Worm (Caenorhabditis elegans): Measurements from ENCODE around the gene asb-1.

asb-1 gene

DNA sequence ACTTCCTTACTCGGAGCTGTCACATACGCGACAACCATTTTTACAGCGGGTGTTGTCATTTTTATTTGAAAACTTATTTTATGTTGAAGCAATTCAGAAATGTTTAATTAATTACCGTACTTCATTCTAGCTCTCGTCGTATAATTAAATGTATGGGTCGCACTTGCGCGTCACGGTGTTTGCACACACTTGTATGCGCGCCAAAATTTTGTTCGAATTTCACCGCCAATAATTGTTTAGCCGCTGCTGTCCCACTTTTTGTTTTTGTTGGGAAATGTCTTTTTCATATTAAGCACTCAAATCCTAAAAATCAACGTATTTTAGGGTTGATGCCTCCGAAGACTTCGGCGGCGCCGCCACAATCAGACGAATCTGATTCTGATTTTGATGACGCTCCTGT lies 8.4 kb downstream of the asb-1 start, which contains the start of the genes F35G12.7 and smc-4 (continued):
- peak; percentile 95 for TF ChIP-seq F16B12.6 (tag; optimal IDR thresholded peaks at IDR 0.05)
- TF ChIP-seq swsn-7 (tag; optimal IDR thresholded peaks at IDR 0.05): peak; percentile 64
- peak; percentile 26 for TF ChIP-seq ztf-4 (tag; optimal IDR thresholded peaks at IDR 0.05)
- no peak for TF ChIP-seq lir-3 (tag; optimal IDR thresholded peaks at IDR 0.05; ENCODE audit: poor library complexity)
- no peak for TF ChIP-seq nhr-11 (tag; optimal IDR thresholded peaks at IDR 0.05)
- TF ChIP-seq ceh-82 (tag; optimal IDR thresholded peaks at IDR 0.05): peak in 2 of 3 experiments; percentile 35 to 47
- no peak for TF ChIP-seq tlp-1 (tag; optimal IDR thresholded peaks at IDR 0.05)
- peak; percentile 30 for TF ChIP-seq vab-15 (tag; optimal IDR thresholded peaks at IDR 0.05)
- TF ChIP-seq lin-15B (tag; optimal IDR thresholded peaks at IDR 0.05): peak; percentile 35
- TF ChIP-seq lsy-2 (tag; optimal IDR thresholded peaks at IDR 0.05): peak; percentile 91 to 96
- TF ChIP-seq ceh-8 (GFP tag; optimal IDR thresholded peaks at IDR 0.05): peak; percentile 34
- TF ChIP-seq sup-37 (GFP tag; optimal IDR thresholded peaks at IDR 0.05): no peak
- peak; percentile 72 for TF ChIP-seq nhr-47 (tag; optimal IDR thresholded peaks at IDR 0.05)
- peak; percentile 38 for TF ChIP-seq nhr-90 (tag; optimal IDR thresholded peaks at IDR 0.05; ENCODE audit: poor library complexity)
- TF ChIP-seq fkh-8 (tag; optimal IDR thresholded peaks at IDR 0.05): peak; percentile 26
- peak; percentile 64 for TF ChIP-seq dsc-1 (tag; optimal IDR thresholded peaks at IDR 0.05)
- peak; percentile 4 for TF ChIP-seq lin-13 (GFP tag; optimal IDR thresholded peaks at IDR 0.05)
- TF ChIP-seq unc-86 (tag; optimal IDR thresholded peaks at IDR 0.05): peak; percentile 6
- TF ChIP-seq snu-23 (GFP tag; optimal IDR thresholded peaks at IDR 0.05): peak; percentile 77
- no peak for TF ChIP-seq nhr-237 (tag; optimal IDR thresholded peaks at IDR 0.05)
- no peak for TF ChIP-seq elt-2 (tag; optimal IDR thresholded peaks at IDR 0.05)
- peak in 1 of 2 experiments; percentile 17 for TF ChIP-seq ztf-11 (tag; optimal IDR thresholded peaks at IDR 0.05)
- no peak for TF ChIP-seq ets-5 (GFP tag; IDR thresholded peaks at IDR 0.05)

DNA sequence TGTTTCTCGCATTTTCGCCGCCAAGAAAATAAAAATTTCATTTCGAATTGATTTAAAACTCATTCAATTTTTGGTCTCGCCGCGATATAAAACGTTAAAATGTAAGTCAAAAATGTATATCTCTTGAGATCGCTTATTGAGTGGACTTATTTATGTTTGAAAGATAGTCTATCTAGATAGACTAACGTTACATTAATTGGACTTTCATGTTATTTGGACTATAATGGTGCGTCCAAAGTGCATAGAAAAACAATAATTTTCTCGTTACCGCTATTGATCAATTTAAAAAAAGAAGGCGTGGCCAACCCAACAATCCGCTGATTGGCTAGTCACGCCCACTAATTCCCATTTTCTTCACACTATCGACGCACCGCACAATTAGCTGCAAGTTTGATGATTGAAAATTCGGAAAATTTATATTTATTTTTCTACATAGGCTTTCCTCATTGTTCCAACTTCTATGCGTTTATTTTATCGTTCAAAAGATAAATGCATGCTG lies 11.5 kb downstream of the asb-1 start, which contains the start of gene F35G12.5:
F35G12.5 (plus strand) TSS at position 51 of the 499 bp plus-strand sequence.
- TF ChIP-seq lsy-2 (tag; optimal IDR thresholded peaks at IDR 0.05) (peak in 1 of 2 experiments; percentile 6), efl-1 (optimal IDR thresholded peaks at IDR 0.05) (no peak), efl-1 (GFP tag; optimal IDR thresholded peaks at IDR 0.05 in 1 of 2) (peak in 1 of 2 experiments; percentile 45), pax-3 (tag; optimal IDR thresholded peaks at IDR 0.05) (no peak)

DNA sequence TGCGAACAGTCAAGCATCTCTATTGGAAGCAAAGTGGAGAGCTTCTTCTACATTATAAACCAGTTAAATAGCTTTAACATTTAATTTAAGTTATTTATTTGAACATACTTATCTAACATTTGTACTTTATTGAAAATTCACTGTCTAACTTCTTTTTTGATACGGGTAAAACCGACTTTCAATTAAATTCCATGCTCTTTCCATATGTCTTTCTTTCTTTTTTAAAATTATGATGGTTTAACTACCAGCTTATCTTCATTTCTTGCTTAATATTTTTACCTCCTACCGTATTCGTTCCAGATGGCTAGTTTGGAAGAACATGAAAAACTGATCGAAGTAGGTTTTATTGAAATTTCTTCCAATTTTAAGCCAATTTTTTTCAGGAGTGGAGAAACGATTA lies 14.1 kb downstream of the asb-1 start, which contains the start of gene F35G12.12:
F35G12.12 (plus strand) TSS at position 301 of the 400 bp plus-strand sequence.
- TF ChIP-seq hpl-2 (GFP tag; optimal IDR thresholded peaks at IDR 0.05) (no peak), tlp-1 (tag; optimal IDR thresholded peaks at IDR 0.05) (no peak), aha-1 (tag; optimal IDR thresholded peaks at IDR 0.05) (no peak), ceh-88 (GFP tag; IDR thresholded peaks at IDR 0.05) (no peak), pax-3 (tag; optimal IDR thresholded peaks at IDR 0.05) (no peak), nhr-76 (tag; optimal IDR thresholded peaks at IDR 0.05) (no peak), alr-1 (tag; optimal IDR thresholded peaks at IDR 0.05; ENCODE audit: borderline replicate concordance) (no peak)

DNA sequence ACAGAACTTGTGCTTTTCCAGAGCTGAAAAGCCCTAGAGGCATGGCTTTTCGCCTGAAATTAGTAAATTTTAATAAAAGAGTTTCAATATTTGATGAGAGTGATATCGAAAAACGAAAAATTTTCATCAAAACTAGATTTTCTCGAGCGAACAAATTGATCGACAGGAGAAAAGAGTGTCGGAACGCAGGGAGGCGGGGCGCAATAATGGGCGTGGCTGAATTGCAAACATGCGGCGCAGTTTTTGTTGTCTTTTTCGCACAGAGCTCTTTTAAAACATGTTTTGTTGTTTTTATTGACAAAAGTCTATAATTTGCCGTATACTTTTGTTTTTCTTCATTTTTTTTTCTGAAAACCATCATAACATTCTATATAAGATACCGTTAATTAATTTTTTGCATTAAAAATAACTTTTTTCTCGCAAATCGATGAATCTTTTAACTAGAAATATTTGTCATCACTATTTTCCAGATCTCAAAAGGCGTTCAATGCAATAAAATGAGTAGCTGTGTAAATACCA lies 17.2 kb downstream of the asb-1 start, which contains the start of the genes sel-5 and wdr-48:
sel-5 (minus strand) TSS at position 53 of the 519 bp plus-strand sequence.
wdr-48 (plus strand) TSS at position 469 of the 519 bp plus-strand sequence.
- TF ChIP-seq lsy-2 (tag; optimal IDR thresholded peaks at IDR 0.05) (peak; percentile 53 to 59), nhr-20 (tag; optimal IDR thresholded peaks at IDR 0.05) (peak; percentile 36), xbp-1 (tag; optimal IDR thresholded peaks at IDR 0.05) (peak; percentile 20), rnt-1 (tag; optimal IDR thresholded peaks at IDR 0.05) (peak; percentile 39), egl-27 (tag; optimal IDR thresholded peaks at IDR 0.05) (no peak), lin-35 (GFP tag; optimal IDR thresholded peaks at IDR 0.05) (peak; percentile 25 to 53), ces-1 (GFP tag; optimal IDR thresholded peaks at IDR 0.05) (no peak), nhr-71 (tag; optimal IDR thresholded peaks at IDR 0.05) (peak; percentile 33), elt-3 (tag; optimal IDR thresholded peaks at IDR 0.05) (peak in 1 of 6 experiments; percentile 23), nhr-47 (tag; optimal IDR thresholded peaks at IDR 0.05) (peak; percentile 39), ztf-4 (tag; optimal IDR thresholded peaks at IDR 0.05) (no peak), skn-1 (tag; optimal IDR thresholded peaks at IDR 0.05) (peak; percentile 55), isw-1 (GFP tag; IDR thresholded peaks at IDR 0.05) (no peak), F16B12.6 (tag; optimal IDR thresholded peaks at IDR 0.05) (peak; percentile 42), snu-23 (GFP tag; optimal IDR thresholded peaks at IDR 0.05) (peak; percentile 35), mep-1 (tag; optimal IDR thresholded peaks at IDR 0.05) (peak; percentile 37), ceh-63 (GFP tag; optimal IDR thresholded peaks at IDR 0.05) (no peak), blmp-1 (tag; optimal IDR thresholded peaks at IDR 0.05) (peak; percentile 60), ceh-82 (tag; optimal IDR thresholded peaks at IDR 0.05) (peak in 1 of 3 experiments; percentile 18), dpl-1 (GFP tag; optimal IDR thresholded peaks at IDR 0.05) (peak; percentile 39 to 62 (median 43)), C16A3.4 (tag; optimal IDR thresholded peaks at IDR 0.05) (peak; percentile 12)

Measured in whole organism, L1 larva.